Fruit fly (Drosophila melanogaster) whole organism, embryonic: ENCODE measurements around the gene 7B2.
A peak's percentile ranks its signal among the peaks of the same experiment; 100 is the strongest.

Experiments
- Bdp1 ChIP-seq: fragments of 200-800 bp; sonication (Bioruptor generic); optimal IDR thresholded peaks from 3 replicates; lab custom pipeline; 2016; ENCODE audit warnings: missing biosample characterization, missing genetic modification characterization
- CG10431 ChIP-seq: fragments of 200-800 bp; sonication (Bioruptor generic); optimal IDR thresholded peaks from 3 replicates; lab custom pipeline; 2018; ENCODE audit warnings: missing biosample characterization, mild to moderate bottlenecking, missing genetic modification characterization
- CG10565 ChIP-seq: fragments of 200-800 bp; sonication (Bioruptor generic); optimal IDR thresholded peaks from 3 replicates; lab custom pipeline; 2016; ENCODE audit warnings: missing biosample characterization, mild to moderate bottlenecking, missing genetic modification characterization
- CG10979 ChIP-seq: fragments of 200-800 bp; sonication (Bioruptor generic); optimal IDR thresholded peaks from 2 replicates; lab custom pipeline; 2018; ENCODE audit warnings: missing biosample characterization, mild to moderate bottlenecking, missing genetic modification characterization, moderate library complexity
- CG11398 ChIP-seq: fragments of 200-800 bp; sonication (Bioruptor generic); optimal IDR thresholded peaks from 2 replicates; lab custom pipeline; 2016; ENCODE audit warnings: missing biosample characterization, missing genetic modification characterization
- CG12391 ChIP-seq: fragments of 200-800 bp; sonication (Bioruptor generic); optimal IDR thresholded peaks from 3 replicates; lab custom pipeline; 2018; ENCODE audit warnings: missing biosample characterization, mild to moderate bottlenecking, missing genetic modification characterization, moderate library complexity
- CG13123 ChIP-seq: fragments of 200-800 bp; sonication (Bioruptor generic); optimal IDR thresholded peaks from 2 replicates; lab custom pipeline; 2016; ENCODE audit warnings: missing biosample characterization, missing genetic modification characterization
- CG16779 ChIP-seq: fragments of 200-800 bp; sonication (Bioruptor generic); IDR thresholded peaks from 2 replicates; pipeline ENCODE4 v1.3.6; 2022; ENCODE audit warnings: missing biosample characterization, missing genetic modification characterization
- CG16813 ChIP-seq: fragments of 200-800 bp; sonication (Bioruptor generic); IDR thresholded peaks from 3 replicates; pipeline ENCODE4 v1.3.6; 2022; ENCODE audit warnings: missing biosample characterization, missing genetic modification characterization; ENCODE audit not compliant: partially characterized antibody
- CG17612 ChIP-seq: fragments of 200-800 bp; sonication (Bioruptor generic); IDR thresholded peaks from 2 replicates; pipeline ENCODE4 v1.3.6; 2022; ENCODE audit warnings: missing biosample characterization, missing genetic modification characterization
- CG18262 ChIP-seq: fragments of 200-800 bp; optimal IDR thresholded peaks from 3 replicates; lab custom pipeline; 2019; ENCODE audit warnings: missing biosample characterization, mild to moderate bottlenecking, missing genetic modification characterization, moderate library complexity
- CG2129 ChIP-seq: fragments of 200-800 bp; sonication (Bioruptor generic); IDR thresholded peaks from 2 replicates; pipeline ENCODE4 v1.3.6; 2022; ENCODE audit warnings: missing biosample characterization, missing genetic modification characterization; ENCODE audit not compliant: partially characterized antibody
- CG2199 ChIP-seq: fragments of 200-800 bp; sonication (Bioruptor generic); IDR thresholded peaks from 3 replicates; pipeline ENCODE4 v1.3.6; 2022; ENCODE audit warnings: missing biosample characterization, missing genetic modification characterization
- CG2202 ChIP-seq: fragments of 200-800 bp; sonication (Bioruptor generic); optimal IDR thresholded peaks from 2 replicates; lab custom pipeline; 2018; ENCODE audit warnings: missing biosample characterization, mild to moderate bottlenecking, missing genetic modification characterization
- CG30403 ChIP-seq: fragments of 200-800 bp; sonication (Bioruptor generic); optimal IDR thresholded peaks from 3 replicates; lab custom pipeline; 2016; ENCODE audit warnings: missing biosample characterization, missing genetic modification characterization
- CG31365 ChIP-seq: fragments of 200-800 bp; sonication (Bioruptor generic); optimal IDR thresholded peaks from 2 replicates; lab custom pipeline; 2018; ENCODE audit warnings: missing biosample characterization, mild to moderate bottlenecking, missing genetic modification characterization
- CG3163 ChIP-seq: fragments of 200-800 bp; sonication (Bioruptor generic); optimal IDR thresholded peaks from 3 replicates; lab custom pipeline; 2016; ENCODE audit warnings: missing biosample characterization, missing genetic modification characterization
- CG32532 ChIP-seq: fragments of 200-800 bp; sonication (Bioruptor generic); IDR thresholded peaks from 2 replicates; pipeline ENCODE4 v1.3.6; 2022; ENCODE audit warnings: missing biosample characterization, missing genetic modification characterization
- CG4282 ChIP-seq: fragments of 200-800 bp; sonication (Bioruptor generic); optimal IDR thresholded peaks from 2 replicates; lab custom pipeline; 2016; ENCODE audit warnings: missing biosample characterization, missing genetic modification characterization
- CG4328 ChIP-seq: fragments of 200-800 bp; sonication (Bioruptor generic); optimal IDR thresholded peaks from 3 replicates; lab custom pipeline; 2017; ENCODE audit warnings: missing biosample characterization, missing genetic modification reagents, missing genetic modification characterization
- CG7372 ChIP-seq: fragments of 200-800 bp; sonication (Bioruptor generic); IDR thresholded peaks from 2 replicates; pipeline ENCODE4 v1.3.6; 2022; ENCODE audit warnings: missing biosample characterization, missing genetic modification characterization
- CG7556 ChIP-seq: fragments of 200-800 bp; sonication (Bioruptor generic); optimal IDR thresholded peaks from 2 replicates; lab custom pipeline; 2017; ENCODE audit warnings: missing biosample characterization, mild to moderate bottlenecking, missing genetic modification characterization
- CG8924 ChIP-seq: fragments of 200-800 bp; optimal IDR thresholded peaks from 3 replicates; lab custom pipeline; 2019; ENCODE audit warnings: missing biosample characterization, mild to moderate bottlenecking, missing genetic modification characterization, moderate library complexity
- CG9727 ChIP-seq: fragments of 200-800 bp; sonication (Bioruptor generic); optimal IDR thresholded peaks from 3 replicates; lab custom pipeline; 2017; ENCODE audit warnings: missing biosample characterization, mild to moderate bottlenecking, missing genetic modification characterization
- CHES-1-like ChIP-seq: fragments of 200-800 bp; sonication (Bioruptor generic); optimal IDR thresholded peaks from 2 replicates; lab custom pipeline; 2016; ENCODE audit warnings: missing biosample characterization, missing genetic modification characterization
- Drgx ChIP-seq: fragments of 200-800 bp; sonication (Bioruptor generic); IDR thresholded peaks from 2 replicates; pipeline ENCODE4 v1.3.6; 2022; ENCODE audit warnings: missing biosample characterization, missing genetic modification characterization
- Hmx ChIP-seq: fragments of 200-800 bp; sonication (Bioruptor generic); optimal IDR thresholded peaks from 2 replicates; lab custom pipeline; 2016; ENCODE audit warnings: missing biosample characterization, missing genetic modification characterization
- Hr3 ChIP-seq: fragments of 200-800 bp; sonication (Bioruptor generic); optimal IDR thresholded peaks from 3 replicates; lab custom pipeline; 2016; ENCODE audit warnings: missing biosample characterization, missing genetic modification characterization
- Sry-β ChIP-seq: fragments of 200-800 bp; sonication (Bioruptor generic); optimal IDR thresholded peaks from 2 replicates; lab custom pipeline; 2018; ENCODE audit warnings: missing biosample characterization, mild to moderate bottlenecking, missing genetic modification characterization, moderate library complexity
- Stat92E ChIP-seq, 3 experiments: fragments of >200 bp in 2 of 3; fragments of 200-800 bp in 1 of 3; sonication (Bioruptor generic) in 1 of 3; optimal IDR thresholded peaks; 2 replicates each; lab custom pipeline; 2017 to 2019; ENCODE audit warnings: missing biosample characterization in 3 of 3, missing genetic modification characterization in 3 of 3, mild to moderate bottlenecking in 1 of 3, moderate library complexity in 1 of 3
- ac ChIP-seq: fragments of 200-800 bp; sonication (Bioruptor generic); optimal IDR thresholded peaks from 3 replicates; lab custom pipeline; 2017; ENCODE audit warnings: missing biosample characterization, mild to moderate bottlenecking, missing genetic modification characterization
- bab2 ChIP-seq: fragments of 200-800 bp; sonication (Bioruptor generic); optimal IDR thresholded peaks from 2 replicates; lab custom pipeline; 2016; ENCODE audit warnings: missing biosample characterization, missing genetic modification characterization
- chinmo ChIP-seq: fragments of 200-800 bp; sonication (Bioruptor generic); IDR thresholded peaks from 4 replicates; pipeline ENCODE4 v1.3.6; 2022; ENCODE audit warnings: missing biosample characterization, missing genetic modification characterization; ENCODE audit not compliant: partially characterized antibody
- crol ChIP-seq: fragments of 200-800 bp; sonication (Bioruptor generic); IDR thresholded peaks from 2 replicates; pipeline ENCODE4 v1.3.6; 2022; ENCODE audit warnings: missing biosample characterization, missing genetic modification characterization
- dm ChIP-seq: fragments of 200-800 bp; sonication (Bioruptor generic); optimal IDR thresholded peaks from 3 replicates; lab custom pipeline; 2016; ENCODE audit warnings: missing biosample characterization, missing genetic modification characterization
- esg ChIP-seq: fragments of 200-800 bp; sonication (Bioruptor generic); conservative IDR thresholded peaks from 2 replicates; pipeline ENCODE4 v1.3.6; 2022; ENCODE audit warnings: missing biosample characterization, missing genetic modification characterization
- eve ChIP-seq, 2 experiments: fragments of >200 bp; optimal IDR thresholded peaks; 2 replicates each; lab custom pipeline; 2017; ENCODE audit warnings: missing biosample characterization in 2 of 2, missing genetic modification characterization in 2 of 2
- fd96Cb ChIP-seq: fragments of 200-800 bp; sonication (Bioruptor generic); optimal IDR thresholded peaks from 2 replicates; lab custom pipeline; 2018; ENCODE audit warnings: missing biosample characterization, mild to moderate bottlenecking, missing genetic modification characterization, moderate library complexity
- gsb ChIP-seq: fragments of 200-800 bp; sonication (Bioruptor generic); IDR thresholded peaks from 2 replicates; pipeline ENCODE4 v1.3.6; 2022; ENCODE audit warnings: missing biosample characterization, missing genetic modification characterization
- jing ChIP-seq: fragments of 200-800 bp; sonication (Bioruptor generic); optimal IDR thresholded peaks from 2 replicates; lab custom pipeline; 2018; ENCODE audit warnings: missing biosample characterization, mild to moderate bottlenecking, missing genetic modification characterization
- mld ChIP-seq: fragments of 200-800 bp; sonication (Bioruptor generic); IDR thresholded peaks from 3 replicates; pipeline ENCODE4 v1.3.6; 2022; ENCODE audit warnings: missing biosample characterization, missing genetic modification characterization; ENCODE audit not compliant: partially characterized antibody
- nom ChIP-seq: fragments of 200-800 bp; sonication (Bioruptor generic); optimal IDR thresholded peaks from 2 replicates; lab custom pipeline; 2017; ENCODE audit warnings: missing biosample characterization, missing genetic modification characterization, mild to moderate bottlenecking, moderate library complexity, missing genetic modification reagents
- prd ChIP-seq, 3 experiments: fragments of >200 bp in 2 of 3; fragments of 200-800 bp in 1 of 3; sonication (Bioruptor generic) in 1 of 3; optimal IDR thresholded peaks in 2 of 3; IDR thresholded peaks in 1 of 3; 2 replicates in 2 of 3; 3 replicates in 1 of 3; pipeline versions ENCODE4 v1.3.6 to Lab custom; 2017 to 2022; ENCODE audit warnings: missing biosample characterization in 1 of 3, missing genetic modification characterization in 1 of 3
- sc ChIP-seq, 3 experiments: fragments of >200 bp in 2 of 3; fragments of 200-800 bp in 1 of 3; sonication (Bioruptor generic) in 1 of 3; optimal IDR thresholded peaks; 2 replicates in 2 of 3; 3 replicates in 1 of 3; lab custom pipeline; 2017; ENCODE audit warnings: mild to moderate bottlenecking in 1 of 3, missing biosample characterization in 1 of 3, missing genetic modification characterization in 1 of 3, missing genetic modification reagents in 1 of 3
- stc ChIP-seq: fragments of 200-800 bp; sonication (Bioruptor generic); IDR thresholded peaks from 2 replicates; pipeline ENCODE4 v1.3.6; 2022; ENCODE audit warnings: missing biosample characterization, missing genetic modification characterization
- stwl ChIP-seq: fragments of 200-800 bp; sonication (Bioruptor generic); optimal IDR thresholded peaks from 3 replicates; lab custom pipeline; 2018; ENCODE audit warnings: missing biosample characterization, mild to moderate bottlenecking, missing genetic modification characterization, moderate library complexity
- wek ChIP-seq: fragments of 200-800 bp; sonication (Bioruptor generic); optimal IDR thresholded peaks from 3 replicates; lab custom pipeline; 2018; ENCODE audit warnings: missing biosample characterization, mild to moderate bottlenecking, missing genetic modification characterization, moderate library complexity
- yki ChIP-seq: fragments of >200 bp; optimal IDR thresholded peaks from 3 replicates; lab custom pipeline; 2018
- zfh2 ChIP-seq: fragments of 200-800 bp; sonication (Bioruptor generic); optimal IDR thresholded peaks from 2 replicates; lab custom pipeline; 2016; ENCODE audit warnings: missing biosample characterization, missing genetic modification characterization

7B2 gene

dm6 chr3R:5354373-5355134, 22.0 kb upstream of the 7B2 start, which contains the start of the genes CG11999 and CG1161 (continued):
- TF ChIP-seq wek (no peak), Hmx (GFP tag; lab: Kevin White, UChicago) (no peak), yki (lab: Kevin White, UChicago) (no peak), CG10431 (no peak), CG7556 (GFP tag; lab: Kevin White, UChicago) (peak; percentile 17), CG3163 (GFP tag; lab: Kevin White, UChicago) (no peak), fd96Cb (no peak), CG10979 (tag; lab: Kevin White, UChicago) (no peak), CG9727 (GFP tag; lab: Kevin White, UChicago) (peak; percentile 19), CG2202 (tag; lab: Kevin White, UChicago) (no peak), CG4328 (GFP tag; lab: Kevin White, UChicago) (no peak), CG17612 (GFP tag; lab: Robert Waterston, UW) (no peak), CG4282 (GFP tag; lab: Kevin White, UChicago) (no peak), CG11398 (GFP tag; lab: Kevin White, UChicago) (no peak), CG18262 (tag; lab: Kevin White, UChicago) (peak; percentile 34), prd (optimal IDR thresholded peaks at IDR 0.05; lab: Kevin White, UChicago) (no peak), prd (GFP tag; IDR thresholded peaks at IDR 0.05; lab: Robert Waterston, UW) (no peak), CG7372 (no peak), Sry-β (GFP tag; lab: Kevin White, UChicago) (no peak), Stat92E (GFP tag; optimal IDR thresholded peaks at IDR 0.05; lab: Kevin White, UChicago) (no peak), eve (GFP tag; optimal IDR thresholded peaks at IDR 0.05; lab: Kevin White, UChicago) (no peak), zfh2 (GFP tag; lab: Kevin White, UChicago) (no peak), CG12391 (tag; lab: Kevin White, UChicago) (peak; percentile 64), CG16779 (GFP tag; lab: Robert Waterston, UW) (no peak), CG32532 (no peak), chinmo (no peak), CG8924 (tag; lab: Kevin White, UChicago) (peak; percentile 46), CG16813 (GFP tag; lab: Robert Waterston, UW) (no peak), CG30403 (peak; percentile 29), Bdp1 (GFP tag; lab: Kevin White, UChicago) (no peak), crol (GFP tag; lab: Robert Waterston, UW) (no peak), nom (GFP tag; lab: Kevin White, UChicago) (peak; percentile 16), esg (no peak), dm (no peak), CG13123 (GFP tag; lab: Kevin White, UChicago) (no peak), stwl (peak; percentile 88), bab2 (GFP tag; lab: Kevin White, UChicago) (no peak), Drgx (GFP tag; lab: Robert Waterston, UW) (no peak), CG31365 (tag; lab: Kevin White, UChicago) (no peak), Hr3 (peak; percentile 36), CG2199 (GFP tag; lab: Robert Waterston, UW) (no peak), CG10565 (no peak), stc (GFP tag; lab: Robert Waterston, UW) (no peak), ac (no peak), jing (GFP tag; lab: Kevin White, UChicago) (no peak), CG2129 (GFP tag; lab: Robert Waterston, UW) (no peak), CHES-1-like (GFP tag; lab: Kevin White, UChicago) (no peak), sc (optimal IDR thresholded peaks at IDR 0.05; lab: Kevin White, UChicago) (no peak), sc (GFP tag; optimal IDR thresholded peaks at IDR 0.05; lab: Kevin White, UChicago) (no peak), gsb (GFP tag; lab: Robert Waterston, UW) (no peak), mld (GFP tag; lab: Robert Waterston, UW) (no peak)
